Fruit fly (Drosophila melanogaster) whole organism, adult: ENCODE results near the gene CG45154.

Experiments used
- CG11617 ChIP-seq: fragments of 200-800 bp; sonication (Bioruptor generic); optimal IDR thresholded peaks from 2 replicates; lab custom pipeline; 2017; ENCODE audit warnings: mild to moderate bottlenecking, missing biosample characterization, missing genetic modification reagents, missing genetic modification characterization
- CG12768 ChIP-seq: fragments of 200-800 bp; sonication (Bioruptor generic); optimal IDR thresholded peaks from 2 replicates; lab custom pipeline; 2017; ENCODE audit warnings: missing biosample characterization, missing genetic modification characterization, mild to moderate bottlenecking, moderate library complexity, missing genetic modification reagents
- CG14711 ChIP-seq: fragments of 200-800 bp; sonication (Bioruptor generic); optimal IDR thresholded peaks from 2 replicates; lab custom pipeline; 2018; ENCODE audit warnings: missing biosample characterization, mild to moderate bottlenecking, missing genetic modification characterization, moderate library complexity
- CG1620 ChIP-seq: fragments of 200-800 bp; sonication (Bioruptor generic); optimal IDR thresholded peaks from 2 replicates; lab custom pipeline; 2016; ENCODE audit warnings: missing biosample characterization, missing genetic modification characterization
- CG33017 ChIP-seq: fragments of 200-800 bp; sonication (Bioruptor generic); optimal IDR thresholded peaks from 2 replicates; lab custom pipeline; 2018; ENCODE audit warnings: missing biosample characterization, mild to moderate bottlenecking, missing genetic modification characterization, moderate library complexity
- CG5204 ChIP-seq: fragments of 200-800 bp; sonication (Bioruptor generic); optimal IDR thresholded peaks from 2 replicates; lab custom pipeline; 2016; ENCODE audit warnings: missing biosample characterization, missing genetic modification characterization
- CG7045 ChIP-seq: fragments of 200-800 bp; sonication (Bioruptor generic); optimal IDR thresholded peaks from 2 replicates; lab custom pipeline; 2017; ENCODE audit warnings: missing biosample characterization, mild to moderate bottlenecking, missing genetic modification characterization
- CG7101 ChIP-seq: fragments of 200-800 bp; sonication (Bioruptor generic); optimal IDR thresholded peaks from 2 replicates; lab custom pipeline; 2018; ENCODE audit warnings: missing biosample characterization, mild to moderate bottlenecking, missing genetic modification characterization, moderate library complexity
- Clk ChIP-seq: fragments of 200-800 bp; sonication (Bioruptor generic); optimal IDR thresholded peaks from 2 replicates; lab custom pipeline; 2017; ENCODE audit warnings: missing biosample characterization, missing genetic modification characterization
- Crg-1 ChIP-seq: fragments of 200-800 bp; sonication (Bioruptor generic); optimal IDR thresholded peaks from 2 replicates; lab custom pipeline; 2016; ENCODE audit warnings: missing biosample characterization, missing genetic modification characterization
- Hr96 ChIP-seq: fragments of 200-800 bp; sonication (Bioruptor generic); optimal IDR thresholded peaks from 2 replicates; lab custom pipeline; 2016; ENCODE audit warnings: missing biosample characterization, missing genetic modification characterization
- Mnt ChIP-seq: fragments of 200-800 bp; sonication (Bioruptor generic); optimal IDR thresholded peaks from 2 replicates; lab custom pipeline; 2016; ENCODE audit warnings: missing biosample characterization, mild to moderate bottlenecking, missing genetic modification characterization
- cic ChIP-seq: fragments of 200-800 bp; sonication (Bioruptor generic); optimal IDR thresholded peaks from 2 replicates; lab custom pipeline; 2017; ENCODE audit warnings: missing biosample characterization, mild to moderate bottlenecking, missing genetic modification characterization, moderate library complexity
- cnc ChIP-seq, 2 experiments: fragments of >200 bp; optimal IDR thresholded peaks; 2 replicates each; lab custom pipeline; 2017
- kay ChIP-seq: fragments of 200-800 bp; sonication (Bioruptor generic); peaks from one replicate; lab custom pipeline; 2016; ENCODE audit warnings: missing biosample characterization, missing genetic modification characterization, borderline replicate concordance
- ovo ChIP-seq: fragments of 200-800 bp; sonication (Bioruptor generic); optimal IDR thresholded peaks from 2 replicates; lab custom pipeline; 2016; ENCODE audit warnings: missing biosample characterization, missing genetic modification characterization
- pad ChIP-seq: fragments of 200-800 bp; sonication (Bioruptor generic); optimal IDR thresholded peaks from 3 replicates; lab custom pipeline; 2017; ENCODE audit warnings: missing biosample characterization, missing genetic modification characterization, mild to moderate bottlenecking, moderate library complexity, missing genetic modification reagents
- tj ChIP-seq: fragments of 200-800 bp; sonication (Bioruptor generic); optimal IDR thresholded peaks from 3 replicates; lab custom pipeline; 2017; ENCODE audit warnings: missing biosample characterization, mild to moderate bottlenecking, missing genetic modification characterization, moderate library complexity
- toe ChIP-seq: fragments of 200-800 bp; sonication (Bioruptor generic); optimal IDR thresholded peaks from 2 replicates; lab custom pipeline; 2016; ENCODE audit warnings: missing biosample characterization, missing genetic modification characterization

CG45154 gene

dm6 chrX:21106269-21106668 is 40.6 kb downstream of the CG45154 start, which contains the start of gene CG1503:
TSS of gene CG1503 (minus strand) at chrX:21106369.
- TF ChIP-seq Clk (GFP tag; lab: Kevin White, UChicago), result no peak
- no peak for TF ChIP-seq cic (GFP tag; lab: Kevin White, UChicago)
- no peak for TF ChIP-seq CG5204
- no peak for TF ChIP-seq CG33017
- no peak for TF ChIP-seq toe
- TF ChIP-seq Mnt (GFP tag; lab: Kevin White, UChicago), result no peak
- no peak for TF ChIP-seq ovo (GFP tag; lab: Kevin White, UChicago)
- TF ChIP-seq cnc (optimal IDR thresholded peaks at IDR 0.05; lab: Kevin White, UChicago), result no peak
- no peak for TF ChIP-seq Hr96 (GFP tag; lab: Kevin White, UChicago)
- no peak for TF ChIP-seq kay (GFP tag; lab: Kevin White, UChicago)
- no peak for TF ChIP-seq CG7101 (tag; lab: Kevin White, UChicago)
- TF ChIP-seq Crg-1 (GFP tag; lab: Kevin White, UChicago), result no peak
- TF ChIP-seq CG11617 (GFP tag; lab: Kevin White, UChicago), result no peak
- no peak for TF ChIP-seq CG12768 (GFP tag; lab: Kevin White, UChicago)
- no peak for TF ChIP-seq CG7045
- TF ChIP-seq pad, result no peak

- TF ChIP-seq CG33017, result no peak
- no peak for TF ChIP-seq tj (GFP tag; lab: Kevin White, UChicago)
- TF ChIP-seq Hr96 (GFP tag; lab: Kevin White, UChicago), result no peak
- TF ChIP-seq CG1620 (GFP tag; lab: Kevin White, UChicago), result no peak
- TF ChIP-seq CG7101 (tag; lab: Kevin White, UChicago), result no peak
- no peak for TF ChIP-seq Crg-1 (GFP tag; lab: Kevin White, UChicago)
- no peak for TF ChIP-seq CG7045
- no peak for TF ChIP-seq ovo (GFP tag; lab: Kevin White, UChicago)
- no peak for TF ChIP-seq pad
- no peak for TF ChIP-seq CG14711 (tag; lab: Kevin White, UChicago)
- TF ChIP-seq toe, result no peak
- no peak for TF ChIP-seq CG11617 (GFP tag; lab: Kevin White, UChicago)
Observed at dm6 chrX:21102106-21102505, 44.7 kb downstream of the CG45154 start, which contains the start of gene CG15446. TSS of gene CG15446 (minus strand) at chrX:21102206.
